Worm (Caenorhabditis elegans): ENCODE data around the gene rpl-36.

The rpl-36 gene

ce11 chrIII:7136015-7136414, 44.0 kb upstream of the rpl-36 start, which contains the start of gene B0280.17:
Gene B0280.17 (minus strand): TSS chrIII:7136115.
- no peak for TF ChIP-seq atf-7 (tag; optimal IDR thresholded peaks at IDR 0.05)
- TF ChIP-seq F33H1.4 (GFP tag; IDR thresholded peaks at IDR 0.05) = no peak
- TF ChIP-seq F10E7.11 (tag; optimal IDR thresholded peaks at IDR 0.05) = no peak
- no peak for TF ChIP-seq fkh-3 (tag; optimal IDR thresholded peaks at IDR 0.05)
- no peak for TF ChIP-seq nhr-179 (tag; optimal IDR thresholded peaks at IDR 0.05)
- TF ChIP-seq madf-6 (GFP tag; IDR thresholded peaks at IDR 0.05) = no peak
- no peak for TF ChIP-seq ceh-58 (GFP tag; IDR thresholded peaks at IDR 0.05)
- no peak for TF ChIP-seq lsy-27 (tag; optimal IDR thresholded peaks at IDR 0.05; ENCODE audit: borderline replicate concordance, insufficient read depth)
- TF ChIP-seq rpc-1 (optimal IDR thresholded peaks at IDR 0.05) = no peak
- TF ChIP-seq rpc-1 (tag; optimal IDR thresholded peaks at IDR 0.05) = no peak

ce11 chrIII:7138178-7138577, 41.9 kb upstream of the rpl-36 start, which contains the start of gene B0280.11:
Gene B0280.11 (minus strand): TSS chrIII:7138278.
- TF ChIP-seq F23B12.7 (tag; optimal IDR thresholded peaks at IDR 0.05; ENCODE audit: insufficient read depth) = no peak
- TF ChIP-seq madf-6 (GFP tag; IDR thresholded peaks at IDR 0.05) = no peak
- TF ChIP-seq nhr-179 (tag; optimal IDR thresholded peaks at IDR 0.05) = no peak
- no peak for TF ChIP-seq nfyb-1 (GFP tag; IDR thresholded peaks at IDR 0.05)
- no peak for TF ChIP-seq F10E7.11 (tag; optimal IDR thresholded peaks at IDR 0.05)
- TF ChIP-seq rpc-1 (optimal IDR thresholded peaks at IDR 0.05) = no peak
- TF ChIP-seq rpc-1 (tag; optimal IDR thresholded peaks at IDR 0.05) = no peak
- no peak for TF ChIP-seq egl-18 (GFP tag; IDR thresholded peaks at IDR 0.05)
- no peak for TF ChIP-seq ztf-26 (tag; optimal IDR thresholded peaks at IDR 0.05)

- TF ChIP-seq D2030.7 (GFP tag; IDR thresholded peaks at IDR 0.05) = peak; percentile 96
- TF ChIP-seq sptf-2 (GFP tag; optimal IDR thresholded peaks at IDR 0.05) = no peak
- TF ChIP-seq egl-44 (GFP tag; IDR thresholded peaks at IDR 0.05) = 0 out of 2 replicates have a peak, but pooled peaks have one; percentile 52
- TF ChIP-seq ztf-3 (GFP tag; optimal IDR thresholded peaks at IDR 0.05) = no peak
- TF ChIP-seq ztf-6 (GFP tag; IDR thresholded peaks at IDR 0.05) = no peak
- peak; percentile 31 for TF ChIP-seq tlf-1 (GFP tag; optimal IDR thresholded peaks at IDR 0.05)
- TF ChIP-seq athp-1 (tag; optimal IDR thresholded peaks at IDR 0.05) = peak; percentile 28
- TF ChIP-seq F52B5.7 (tag; optimal IDR thresholded peaks at IDR 0.05) = no peak
- no peak for TF ChIP-seq bed-2 (GFP tag; IDR thresholded peaks at IDR 0.05)
- TF ChIP-seq lin-26 (GFP tag; IDR thresholded peaks at IDR 0.05) = peak; percentile 45; the same call in 1 of the 2 replicates
- peak; percentile 94 for TF ChIP-seq pbrm-1 (GFP tag; IDR thresholded peaks at IDR 0.05)
- TF ChIP-seq nfyb-1 (GFP tag; IDR thresholded peaks at IDR 0.05) = peak; percentile 72
- TF ChIP-seq nhr-179 (tag; optimal IDR thresholded peaks at IDR 0.05) = no peak
- TF ChIP-seq C06A6.2 (GFP tag; conservative IDR thresholded peaks at IDR 0.05) = no peak
- no peak for TF ChIP-seq B0261.1 (tag; optimal IDR thresholded peaks at IDR 0.05)
- no peak for TF ChIP-seq ceh-40 (GFP tag; IDR thresholded peaks at IDR 0.05)
- peak; percentile 51; the same call in 1 of the 2 replicates for TF ChIP-seq Y53G8AR.9 (GFP tag; conservative IDR thresholded peaks at IDR 0.05)
- no peak for TF ChIP-seq dpl-1 (GFP tag; optimal IDR thresholded peaks at IDR 0.05)
- TF ChIP-seq zfh-2 (GFP tag; conservative IDR thresholded peaks at IDR 0.05) = no peak
- peak; percentile 66; the same call in 1 of the 2 replicates for TF ChIP-seq B0336.3 (GFP tag; IDR thresholded peaks at IDR 0.05)
- no peak for TF ChIP-seq ztf-22 (GFP tag; optimal IDR thresholded peaks at IDR 0.05)
- TF ChIP-seq him-1 (tag; optimal IDR thresholded peaks at IDR 0.05) = peak; percentile 62
- TF ChIP-seq attf-5 (GFP tag; optimal IDR thresholded peaks at IDR 0.05) = no peak
- TF ChIP-seq F23B12.7 (tag; optimal IDR thresholded peaks at IDR 0.05; ENCODE audit: insufficient read depth) = no peak
- TF ChIP-seq cebp-1 (GFP tag; IDR thresholded peaks at IDR 0.05) = no peak
- TF ChIP-seq cebp-1 (tag; optimal IDR thresholded peaks at IDR 0.05) = no peak
- no peak for TF ChIP-seq C17E4.6 (GFP tag; IDR thresholded peaks at IDR 0.05)
- TF ChIP-seq F10E7.11 (tag; optimal IDR thresholded peaks at IDR 0.05) = no peak
- no peak for TF ChIP-seq cebp-2 (GFP tag; IDR thresholded peaks at IDR 0.05)
- TF ChIP-seq hrde-1 (tag; optimal IDR thresholded peaks at IDR 0.05; ENCODE audit: borderline replicate concordance) = peak; percentile 75
- TF ChIP-seq F55B11.4 (tag; optimal IDR thresholded peaks at IDR 0.05; ENCODE audit: borderline replicate concordance, insufficient read depth) = no peak
- no peak for TF ChIP-seq ceh-79 (tag; optimal IDR thresholded peaks at IDR 0.05)
- TF ChIP-seq Y67H2A.10 (GFP tag; conservative IDR thresholded peaks at IDR 0.05) = no peak
- TF ChIP-seq F39B2.1 (GFP tag; IDR thresholded peaks at IDR 0.05) = 0 out of 2 replicates have a peak, but pooled peaks have one; percentile 64
- no peak for TF ChIP-seq akir-1 (GFP tag; optimal IDR thresholded peaks at IDR 0.05)
These were observed 39.8 kb upstream of the rpl-36 start for ce11 chrIII:7140228-7140710.
